Worm (Caenorhabditis elegans) whole organism, L4 larva: ENCODE data around the gene fbxl-1.

ENCODE experiments used
- lim-7 ChIP-seq: fragments of 200-800 bp; sonication (Bioruptor generic); IDR thresholded peaks from 2 replicates; pipeline ENCODE4 v1.3.6; 2022; ENCODE audit warnings: missing genetic modification characterization, missing compliant biosample characterization
- lin-39 ChIP-seq: fragments of 150-350 bp; optimal IDR thresholded peaks from 2 replicates; lab custom pipeline; 2014; ENCODE audit warnings: missing biosample characterization, missing genetic modification reagents, missing genetic modification characterization
- pha-4 ChIP-seq, 2 experiments: fragments of 150-350 bp in 1 of 2; fragments of 200-800 bp in 1 of 2; sonication (Bioruptor generic) in 1 of 2; IDR thresholded peaks in 1 of 2; optimal IDR thresholded peaks in 1 of 2; 2 replicates each; pipeline versions ENCODE4 v1.3.6 to Lab custom; 2014 to 2022; ENCODE audit warnings: missing genetic modification characterization in 2 of 2, missing genetic modification reagents in 2 of 2, missing biosample characterization in 1 of 2, missing compliant biosample characterization in 1 of 2
- zag-1 ChIP-seq: fragments of 150-350 bp; optimal IDR thresholded peaks from 2 replicates; lab custom pipeline; 2014; ENCODE audit warnings: missing biosample characterization, missing genetic modification characterization

DNA sequence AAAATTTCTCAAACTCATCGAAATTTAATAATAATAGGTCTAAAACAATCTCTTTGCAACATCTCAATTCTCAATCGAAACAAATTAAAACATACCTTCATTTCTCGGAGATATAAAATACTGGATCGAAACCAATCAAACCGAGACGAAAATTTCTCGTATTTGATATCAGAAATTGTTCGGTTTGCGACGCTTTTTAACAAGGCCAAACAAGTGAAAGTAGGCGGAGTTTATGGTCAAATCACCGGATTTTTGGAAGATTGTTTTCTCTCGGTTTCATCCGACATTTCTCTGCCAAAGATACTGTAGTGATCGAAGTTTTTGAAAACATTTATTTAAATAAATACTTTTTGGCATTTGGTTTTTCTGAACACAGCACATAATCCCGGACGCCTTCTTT, 7.7 kb downstream of the fbxl-1 start, which contains the start of gene C02F5.14:
- TF ChIP-seq zag-1 (tag; lab: Kevin White, UChicago), result no peak
- no peak for TF ChIP-seq lin-39 (tag; lab: Kevin White, UChicago)
- TF ChIP-seq lim-7 (GFP tag; lab: Robert Waterston, UW), result no peak
- TF ChIP-seq pha-4 (GFP tag; IDR thresholded peaks at IDR 0.05; lab: Robert Waterston, UW), result no peak
- TF ChIP-seq pha-4 (tag; optimal IDR thresholded peaks at IDR 0.05; lab: Kevin White, UChicago), result no peak
